Worm (Caenorhabditis elegans): ENCODE data around the gene try-4.

Gene try-4

DNA sequence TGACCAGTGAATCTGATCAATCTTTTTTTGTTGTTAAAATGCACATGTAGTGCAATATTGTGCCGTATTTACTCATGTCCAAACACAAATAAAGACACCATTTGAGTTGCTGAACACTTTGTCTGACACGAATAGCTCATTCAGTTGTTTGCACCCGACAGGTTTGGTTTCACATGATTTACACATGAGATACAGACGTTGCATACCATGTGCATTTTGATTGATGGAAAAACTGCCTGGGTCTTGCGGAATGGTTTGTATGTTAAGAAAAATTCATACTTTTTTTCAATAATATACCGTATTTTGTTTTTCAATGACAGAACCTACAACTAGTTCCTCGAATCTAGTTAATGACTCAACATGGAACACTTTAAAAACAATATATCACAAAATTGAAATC is 10.2 kb upstream of the try-4 start:
- TF ChIP-seq ztf-23 (GFP tag; IDR thresholded peaks at IDR 0.05) = no peak
- TF ChIP-seq tab-1 (GFP tag; IDR thresholded peaks at IDR 0.05) = no peak
- no peak for TF ChIP-seq med-1 (GFP tag; optimal IDR thresholded peaks at IDR 0.05; ENCODE audit: insufficient read depth)
- TF ChIP-seq ztf-29 (GFP tag; IDR thresholded peaks at IDR 0.05) = no peak
- no peak for TF ChIP-seq T22C8.4 (GFP tag; IDR thresholded peaks at IDR 0.05)
- TF ChIP-seq flt-1 (GFP tag; IDR thresholded peaks at IDR 0.05) = no peak
- TF ChIP-seq cog-1 (tag; optimal IDR thresholded peaks at IDR 0.05) = no peak

DNA sequence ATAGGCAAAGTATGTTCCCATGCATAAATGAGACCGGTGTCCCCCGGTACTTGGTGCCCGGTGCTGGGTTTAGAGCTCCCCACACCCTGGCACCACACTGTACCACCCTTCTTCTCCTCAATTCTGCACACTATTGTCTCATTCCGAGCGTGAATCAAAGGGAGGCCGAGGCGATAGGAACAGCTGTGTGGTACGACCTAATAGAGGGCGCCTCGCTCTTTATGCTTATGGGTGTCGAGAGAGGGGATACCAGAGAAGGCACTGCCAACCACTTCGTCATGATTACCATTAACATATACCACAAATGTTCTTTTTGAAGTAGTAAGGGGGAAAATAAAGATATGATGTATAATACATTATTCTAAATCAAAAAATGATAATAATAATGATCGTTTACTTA is 9.7 kb upstream of the try-4 start:
- TF ChIP-seq tab-1 (GFP tag; IDR thresholded peaks at IDR 0.05) = no peak
- TF ChIP-seq ref-1 (GFP tag; conservative IDR thresholded peaks at IDR 0.05) = no peak
- no peak for TF ChIP-seq cog-1 (tag; optimal IDR thresholded peaks at IDR 0.05)
- TF ChIP-seq med-1 (GFP tag; optimal IDR thresholded peaks at IDR 0.05; ENCODE audit: insufficient read depth) = no peak
- no peak for TF ChIP-seq T22C8.4 (GFP tag; IDR thresholded peaks at IDR 0.05)
- no peak for TF ChIP-seq klf-2 (GFP tag; conservative IDR thresholded peaks at IDR 0.05)
- TF ChIP-seq ztf-23 (GFP tag; IDR thresholded peaks at IDR 0.05) = no peak
- no peak for TF ChIP-seq ztf-29 (GFP tag; IDR thresholded peaks at IDR 0.05)
- no peak for TF ChIP-seq flt-1 (GFP tag; IDR thresholded peaks at IDR 0.05)

DNA sequence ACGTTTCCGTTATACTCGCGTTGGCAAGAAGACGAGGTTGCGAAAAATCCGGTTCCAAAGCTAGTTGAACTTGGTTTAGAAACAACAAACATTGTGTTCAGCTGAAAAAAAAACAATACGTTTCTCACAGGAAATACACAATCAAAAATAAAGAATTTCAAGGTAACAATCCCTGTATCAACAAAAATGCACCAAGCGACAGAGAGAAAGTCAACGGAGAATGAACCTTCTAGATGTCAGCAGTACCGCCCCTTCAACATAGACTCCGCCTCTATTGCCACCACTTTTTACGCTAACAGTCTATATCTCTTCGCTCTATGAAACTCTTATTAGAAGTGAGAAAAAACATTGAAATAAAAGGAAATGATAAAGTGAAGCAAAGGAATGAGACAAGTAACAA is 7.4 kb upstream of the try-4 start, which contains the start of gene F31D4.8:
F31D4.8 (minus strand) TSS at position 101 of the 400 bp plus-strand sequence.
- TF ChIP-seq ztf-29 (GFP tag; IDR thresholded peaks at IDR 0.05) = no peak
- no peak for TF ChIP-seq flt-1 (GFP tag; IDR thresholded peaks at IDR 0.05)

DNA sequence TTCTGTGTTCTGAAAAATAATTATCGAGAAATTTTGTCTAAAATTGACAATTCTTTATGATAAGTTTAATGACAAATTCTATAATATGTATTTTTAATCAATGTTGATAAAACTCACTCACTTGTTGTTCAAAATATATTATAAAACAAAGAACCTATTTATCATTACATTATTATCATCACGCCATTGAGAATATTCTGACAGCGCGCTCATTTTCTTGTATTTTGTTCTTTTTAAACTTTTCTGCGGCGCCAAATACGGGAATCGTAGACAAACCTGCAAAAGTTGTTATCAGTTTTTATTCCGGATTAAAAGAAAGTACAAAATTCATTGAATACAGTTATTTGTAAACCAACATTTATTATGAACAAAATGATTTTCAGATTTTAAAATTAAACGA is 5.5 kb upstream of the try-4 start:
- no peak for TF ChIP-seq tab-1 (GFP tag; IDR thresholded peaks at IDR 0.05)
- TF ChIP-seq flt-1 (GFP tag; IDR thresholded peaks at IDR 0.05) = no peak
- TF ChIP-seq cog-1 (tag; optimal IDR thresholded peaks at IDR 0.05) = no peak
- no peak for TF ChIP-seq med-1 (GFP tag; optimal IDR thresholded peaks at IDR 0.05; ENCODE audit: insufficient read depth)
- no peak for TF ChIP-seq T22C8.4 (GFP tag; IDR thresholded peaks at IDR 0.05)
- TF ChIP-seq ztf-23 (GFP tag; IDR thresholded peaks at IDR 0.05) = no peak
- no peak for TF ChIP-seq ref-1 (GFP tag; conservative IDR thresholded peaks at IDR 0.05)
- TF ChIP-seq ztf-29 (GFP tag; IDR thresholded peaks at IDR 0.05) = no peak
- TF ChIP-seq klf-2 (GFP tag; conservative IDR thresholded peaks at IDR 0.05) = no peak

- TF ChIP-seq med-1 (GFP tag; optimal IDR thresholded peaks at IDR 0.05; ENCODE audit: insufficient read depth) (no peak), flt-1 (GFP tag; IDR thresholded peaks at IDR 0.05) (no peak), cog-1 (tag; optimal IDR thresholded peaks at IDR 0.05) (no peak), T22C8.4 (GFP tag; IDR thresholded peaks at IDR 0.05) (no peak), ztf-29 (GFP tag; IDR thresholded peaks at IDR 0.05) (no peak)
Observed at ce11 chrV:20862681-20863080, 1.7 kb upstream of the try-4 start, which contains the start of gene twk-35. twk-35 (plus strand) TSS chrV:20862981.

DNA sequence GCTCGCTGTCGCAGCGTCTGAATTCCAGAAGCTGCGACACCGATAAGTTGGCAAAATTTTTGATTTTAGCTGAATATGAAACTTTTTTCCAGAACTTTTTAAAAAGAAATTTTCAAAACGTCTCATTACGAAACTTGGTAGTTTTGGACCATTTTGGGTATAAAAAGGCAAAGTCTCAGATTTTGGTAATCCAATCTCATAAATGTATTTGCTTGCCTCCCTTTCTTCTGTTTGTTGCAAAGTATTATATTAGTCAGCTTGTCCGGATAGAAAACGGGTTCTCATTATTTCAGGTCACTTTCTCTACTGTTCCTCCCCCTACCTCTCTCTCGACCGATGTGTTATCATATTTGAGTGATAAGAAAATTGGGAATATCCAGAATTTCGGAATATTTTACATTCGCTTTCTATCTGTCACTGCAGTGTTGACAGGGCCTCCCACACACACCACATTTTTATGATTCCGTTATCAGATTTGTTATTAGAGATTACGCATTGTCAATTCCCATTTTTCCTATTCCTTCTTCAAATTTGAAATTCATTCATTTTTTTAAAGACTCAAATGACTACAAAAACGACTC is 7.3 kb downstream of the try-4 start, which contains the start of gene F31D4.5:
F31D4.5 (plus strand) TSS at position 491 of the 581 bp plus-strand sequence.
- TF ChIP-seq flt-1 (GFP tag; IDR thresholded peaks at IDR 0.05) = no peak
- no peak for TF ChIP-seq tab-1 (GFP tag; IDR thresholded peaks at IDR 0.05)
- no peak for TF ChIP-seq ztf-29 (GFP tag; IDR thresholded peaks at IDR 0.05)
- TF ChIP-seq ztf-23 (GFP tag; IDR thresholded peaks at IDR 0.05) = no peak
- TF ChIP-seq ref-1 (GFP tag; conservative IDR thresholded peaks at IDR 0.05) = no peak
- no peak for TF ChIP-seq cog-1 (tag; optimal IDR thresholded peaks at IDR 0.05)
- TF ChIP-seq med-1 (GFP tag; optimal IDR thresholded peaks at IDR 0.05; ENCODE audit: insufficient read depth) = no peak
- no peak for TF ChIP-seq klf-2 (GFP tag; conservative IDR thresholded peaks at IDR 0.05)
- no peak for TF ChIP-seq T22C8.4 (GFP tag; IDR thresholded peaks at IDR 0.05)

DNA sequence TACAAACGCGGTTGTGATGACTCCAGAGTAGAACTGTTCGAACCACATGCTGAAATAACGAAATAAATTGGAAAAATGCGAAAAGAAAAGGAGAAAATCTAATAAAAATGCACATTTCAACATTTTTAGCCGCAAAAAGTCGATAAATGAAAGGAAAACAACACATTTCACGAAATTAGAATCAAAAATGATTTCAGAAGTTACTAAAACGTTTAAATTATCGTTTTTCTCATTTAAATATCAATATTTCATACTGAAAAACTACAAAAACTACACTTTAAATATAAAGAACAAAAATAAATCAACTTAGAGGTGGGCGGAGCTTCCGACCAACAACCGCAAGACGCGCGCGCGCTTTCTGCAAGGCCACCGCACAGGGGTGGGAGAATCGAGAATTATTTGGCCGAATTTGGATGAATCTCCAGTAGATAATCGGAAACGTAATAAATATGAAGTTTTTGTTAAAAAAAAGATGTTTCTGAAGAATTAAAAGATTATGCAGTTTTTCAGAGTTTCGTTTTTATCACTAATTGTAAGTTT is 9.0 kb downstream of the try-4 start, which contains the start of gene ndua-1:
ndua-1 (minus strand) TSS at position 51 of the 540 bp plus-strand sequence.
- TF ChIP-seq ref-1 (GFP tag; conservative IDR thresholded peaks at IDR 0.05) (no peak), med-1 (GFP tag; optimal IDR thresholded peaks at IDR 0.05; ENCODE audit: insufficient read depth) (peak; percentile 41), flt-1 (GFP tag; IDR thresholded peaks at IDR 0.05) (peak; percentile 65; the same call in 1 of the 2 replicates), ztf-23 (GFP tag; IDR thresholded peaks at IDR 0.05) (peak; percentile 57; the same call in 1 of the 2 replicates), tab-1 (GFP tag; IDR thresholded peaks at IDR 0.05) (peak; percentile 41; the same call in 1 of the 2 replicates)

DNA sequence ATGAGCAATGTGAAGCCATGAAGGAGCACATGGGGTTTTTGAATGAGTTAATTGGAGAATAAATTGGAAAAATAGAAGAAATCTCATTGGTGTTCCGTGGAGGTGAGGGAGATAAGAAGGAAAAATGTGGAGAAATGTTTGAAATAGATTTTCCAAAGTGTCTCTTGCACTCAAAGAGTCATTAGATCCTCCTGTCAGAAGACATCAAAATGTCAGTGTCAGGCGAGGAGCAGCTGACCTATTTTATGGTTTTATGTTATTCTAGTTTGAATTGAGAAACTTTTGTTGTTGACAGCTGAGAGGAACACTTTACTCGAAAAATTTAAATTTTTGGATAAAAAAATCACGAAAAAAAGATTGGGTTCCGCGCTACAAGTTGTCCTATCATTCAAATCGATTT is 10.4 kb downstream of the try-4 start, which contains the start of gene clec-264:
clec-264 (minus strand) TSS at position 122 of the 400 bp plus-strand sequence.
- TF ChIP-seq ztf-29 (GFP tag; IDR thresholded peaks at IDR 0.05) (no peak), ref-1 (GFP tag; conservative IDR thresholded peaks at IDR 0.05) (no peak), tab-1 (GFP tag; IDR thresholded peaks at IDR 0.05) (no peak), med-1 (GFP tag; optimal IDR thresholded peaks at IDR 0.05; ENCODE audit: insufficient read depth) (no peak), klf-2 (GFP tag; conservative IDR thresholded peaks at IDR 0.05) (no peak), ztf-23 (GFP tag; IDR thresholded peaks at IDR 0.05) (no peak), T22C8.4 (GFP tag; IDR thresholded peaks at IDR 0.05) (no peak), flt-1 (GFP tag; IDR thresholded peaks at IDR 0.05) (no peak), cog-1 (tag; optimal IDR thresholded peaks at IDR 0.05) (no peak)

DNA sequence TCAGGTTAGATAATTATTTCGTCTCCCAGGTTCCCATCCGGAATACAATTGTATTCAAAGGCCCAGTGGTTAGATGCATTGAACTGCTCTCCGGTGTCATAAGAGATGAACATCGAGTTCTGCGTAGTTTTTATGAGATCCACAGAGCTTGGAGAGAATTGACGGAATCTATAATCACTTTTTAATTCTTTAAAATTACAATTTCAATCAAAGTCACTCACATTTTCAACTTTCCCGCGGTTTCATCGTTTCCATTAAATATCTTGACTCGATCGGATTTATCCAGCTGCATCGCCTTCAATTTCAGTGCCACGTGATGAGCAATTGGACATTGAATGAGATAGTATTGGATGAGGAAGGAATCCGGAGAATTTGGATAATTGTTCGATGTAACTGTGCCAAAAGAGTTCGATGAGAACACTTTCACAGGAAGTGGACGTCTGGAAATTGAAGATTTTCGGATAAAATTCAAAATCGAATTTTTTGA is 13.2 kb downstream of the try-4 start:
- TF ChIP-seq tab-1 (GFP tag; IDR thresholded peaks at IDR 0.05) (no peak), med-1 (GFP tag; optimal IDR thresholded peaks at IDR 0.05; ENCODE audit: insufficient read depth) (no peak), ztf-29 (GFP tag; IDR thresholded peaks at IDR 0.05) (no peak), cog-1 (tag; optimal IDR thresholded peaks at IDR 0.05) (no peak), T22C8.4 (GFP tag; IDR thresholded peaks at IDR 0.05) (no peak), ref-1 (GFP tag; conservative IDR thresholded peaks at IDR 0.05) (no peak), klf-2 (GFP tag; conservative IDR thresholded peaks at IDR 0.05) (no peak), ztf-23 (GFP tag; IDR thresholded peaks at IDR 0.05) (no peak), flt-1 (GFP tag; IDR thresholded peaks at IDR 0.05) (no peak)
